Fruit fly (Drosophila melanogaster) whole organism, embryonic: Measurements from ENCODE around the gene Cdc42.
A peak's percentile ranks its signal among the peaks of the same experiment; 100 is the strongest.

Experiments used
- BEAF-32 ChIP-seq: fragments of 200-800 bp; sonication (Bioruptor generic); optimal IDR thresholded peaks from 3 replicates; lab custom pipeline; 2017; ENCODE audit warnings: missing biosample characterization, missing genetic modification characterization, mild to moderate bottlenecking, moderate library complexity, missing genetic modification reagents
- CG10979 ChIP-seq: fragments of 200-800 bp; sonication (Bioruptor generic); optimal IDR thresholded peaks from 2 replicates; lab custom pipeline; 2018; ENCODE audit warnings: missing biosample characterization, mild to moderate bottlenecking, missing genetic modification characterization, moderate library complexity
- CG11093 ChIP-seq: fragments of 200-800 bp; sonication (Bioruptor generic); IDR thresholded peaks from 3 replicates; pipeline ENCODE4 v1.3.6; 2022; ENCODE audit warnings: missing biosample characterization, missing genetic modification characterization
- CG12155 ChIP-seq: fragments of 200-800 bp; sonication (Bioruptor generic); optimal IDR thresholded peaks from 3 replicates; lab custom pipeline; 2016; ENCODE audit warnings: missing biosample characterization, missing genetic modification characterization
- CG12659 ChIP-seq: fragments of 200-800 bp; sonication (Bioruptor generic); optimal IDR thresholded peaks from 3 replicates; lab custom pipeline; 2017; ENCODE audit warnings: mild to moderate bottlenecking, missing biosample characterization, missing genetic modification reagents, missing genetic modification characterization
- CG13123 ChIP-seq: fragments of 200-800 bp; sonication (Bioruptor generic); optimal IDR thresholded peaks from 2 replicates; lab custom pipeline; 2016; ENCODE audit warnings: missing biosample characterization, missing genetic modification characterization
- CG13287 ChIP-seq: fragments of 200-800 bp; sonication (Bioruptor generic); IDR thresholded peaks from 2 replicates; pipeline ENCODE4 v1.3.6; 2022; ENCODE audit warnings: missing biosample characterization, missing genetic modification characterization; ENCODE audit not compliant: partially characterized antibody
- CG14050 ChIP-seq: fragments of 200-800 bp; sonication (Bioruptor generic); IDR thresholded peaks from 3 replicates; pipeline ENCODE4 v1.3.6; 2022; ENCODE audit warnings: missing biosample characterization, missing genetic modification characterization
- CG14667 ChIP-seq: fragments of 200-800 bp; sonication (Bioruptor generic); IDR thresholded peaks from 2 replicates; pipeline ENCODE4 v1.3.6; 2022; ENCODE audit warnings: missing biosample characterization, missing genetic modification characterization
- CG16813 ChIP-seq: fragments of 200-800 bp; sonication (Bioruptor generic); IDR thresholded peaks from 3 replicates; pipeline ENCODE4 v1.3.6; 2022; ENCODE audit warnings: missing biosample characterization, missing genetic modification characterization; ENCODE audit not compliant: partially characterized antibody
- CG1792 ChIP-seq: fragments of 200-800 bp; sonication (Bioruptor generic); optimal IDR thresholded peaks from 2 replicates; lab custom pipeline; 2016; ENCODE audit warnings: missing biosample characterization, missing genetic modification characterization
- CG2202 ChIP-seq: fragments of 200-800 bp; sonication (Bioruptor generic); optimal IDR thresholded peaks from 2 replicates; lab custom pipeline; 2018; ENCODE audit warnings: missing biosample characterization, mild to moderate bottlenecking, missing genetic modification characterization
- CG30020 ChIP-seq: fragments of 200-800 bp; optimal IDR thresholded peaks from 2 replicates; lab custom pipeline; 2019; ENCODE audit warnings: missing biosample characterization, mild to moderate bottlenecking, missing genetic modification characterization, moderate library complexity
- CG34224 ChIP-seq: fragments of 200-800 bp; sonication (Bioruptor generic); IDR thresholded peaks from 3 replicates; pipeline ENCODE4 v1.3.6; 2022; ENCODE audit warnings: missing biosample characterization, missing genetic modification characterization; ENCODE audit not compliant: partially characterized antibody
- CG34422 ChIP-seq: fragments of 200-800 bp; sonication (Bioruptor generic); IDR thresholded peaks from 3 replicates; pipeline ENCODE4 v1.3.6; 2022; ENCODE audit warnings: missing biosample characterization, missing genetic modification characterization
- CG4617 ChIP-seq: fragments of 200-800 bp; sonication (Bioruptor generic); optimal IDR thresholded peaks from 3 replicates; lab custom pipeline; 2016; ENCODE audit warnings: missing biosample characterization, missing genetic modification characterization, borderline replicate concordance
- CG6683 ChIP-seq: fragments of 200-800 bp; sonication (Bioruptor generic); optimal IDR thresholded peaks from 2 replicates; lab custom pipeline; 2017; ENCODE audit warnings: missing biosample characterization, mild to moderate bottlenecking, missing genetic modification characterization, missing genetic modification reagents
- CG7745 ChIP-seq: fragments of 200-800 bp; sonication (Bioruptor generic); optimal IDR thresholded peaks from 2 replicates; lab custom pipeline; 2018; ENCODE audit warnings: missing biosample characterization, mild to moderate bottlenecking, missing genetic modification characterization, moderate library complexity
- CG8281 ChIP-seq: fragments of 200-800 bp; sonication (Bioruptor generic); optimal IDR thresholded peaks from 2 replicates; lab custom pipeline; 2018; ENCODE audit warnings: missing biosample characterization, mild to moderate bottlenecking, missing genetic modification characterization, moderate library complexity
- Dbx ChIP-seq: fragments of 200-800 bp; sonication (Bioruptor generic); IDR thresholded peaks from 3 replicates; pipeline ENCODE4 v1.3.6; 2022; ENCODE audit warnings: missing biosample characterization, missing genetic modification characterization
- Dp ChIP-seq: fragments of 200-800 bp; sonication (Bioruptor generic); optimal IDR thresholded peaks from 2 replicates; lab custom pipeline; 2018; ENCODE audit warnings: missing biosample characterization, mild to moderate bottlenecking, missing genetic modification characterization, moderate library complexity
- Dref ChIP-seq: fragments of 200-800 bp; sonication (Bioruptor generic); IDR thresholded peaks from 2 replicates; pipeline ENCODE4 v1.3.6; 2022; ENCODE audit warnings: missing biosample characterization, missing genetic modification characterization
- E2f2 ChIP-seq: fragments of 200-800 bp; sonication (Bioruptor generic); IDR thresholded peaks from 2 replicates; pipeline ENCODE4 v1.3.6; 2022; ENCODE audit warnings: missing biosample characterization, missing genetic modification characterization
- Lhr ChIP-seq: fragments of 200-800 bp; sonication (Bioruptor generic); optimal IDR thresholded peaks from 3 replicates; lab custom pipeline; 2017; ENCODE audit warnings: mild to moderate bottlenecking, missing biosample characterization, missing genetic modification reagents, missing genetic modification characterization
- MESR4 ChIP-seq: fragments of 200-800 bp; sonication (Bioruptor generic); optimal IDR thresholded peaks from 2 replicates; lab custom pipeline; 2018; ENCODE audit warnings: missing biosample characterization, mild to moderate bottlenecking, missing genetic modification characterization, moderate library complexity
- Scr ChIP-seq: fragments of 200-800 bp; sonication (Bioruptor generic); IDR thresholded peaks from 2 replicates; pipeline ENCODE4 v1.3.6; 2022; ENCODE audit warnings: missing biosample characterization, missing genetic modification characterization; ENCODE audit not compliant: partially characterized antibody
- amos ChIP-seq: fragments of 200-800 bp; sonication (Bioruptor generic); IDR thresholded peaks from 2 replicates; pipeline ENCODE4 v1.3.6; 2022; ENCODE audit warnings: missing biosample characterization, missing genetic modification characterization; ENCODE audit not compliant: partially characterized antibody
- cad ChIP-seq: fragments of >200 bp; optimal IDR thresholded peaks from 2 replicates; lab custom pipeline; 2017; ENCODE audit warnings: missing biosample characterization, missing genetic modification characterization
- ems ChIP-seq: fragments of 200-800 bp; sonication (Bioruptor generic); optimal IDR thresholded peaks from 3 replicates; lab custom pipeline; 2016; ENCODE audit warnings: missing biosample characterization, missing genetic modification characterization
- fd3F ChIP-seq: fragments of 200-800 bp; sonication (Bioruptor generic); optimal IDR thresholded peaks from 2 replicates; lab custom pipeline; 2018; ENCODE audit warnings: missing biosample characterization, mild to moderate bottlenecking, missing genetic modification characterization, moderate library complexity
- fd96Cb ChIP-seq: fragments of 200-800 bp; sonication (Bioruptor generic); optimal IDR thresholded peaks from 2 replicates; lab custom pipeline; 2018; ENCODE audit warnings: missing biosample characterization, mild to moderate bottlenecking, missing genetic modification characterization, moderate library complexity
- gcm ChIP-seq: fragments of 200-800 bp; sonication (Bioruptor generic); optimal IDR thresholded peaks from 2 replicates; lab custom pipeline; 2019; ENCODE audit warnings: missing biosample characterization, mild to moderate bottlenecking, missing genetic modification characterization, moderate library complexity
- gfzf ChIP-seq: fragments of 200-800 bp; sonication (Bioruptor generic); optimal IDR thresholded peaks from 2 replicates; lab custom pipeline; 2016; ENCODE audit warnings: missing biosample characterization, mild to moderate bottlenecking, missing genetic modification characterization, moderate library complexity
- lov ChIP-seq, 2 experiments: fragments of 200-800 bp in 1 of 2; fragments of >200 bp in 1 of 2; sonication (Bioruptor generic) in 1 of 2; IDR thresholded peaks in 1 of 2; optimal IDR thresholded peaks in 1 of 2; 2 replicates in 1 of 2; 3 replicates in 1 of 2; pipeline versions ENCODE4 v1.3.6 to Lab custom; 2017 to 2022; ENCODE audit warnings: missing biosample characterization in 1 of 2, missing genetic modification characterization in 1 of 2
- mld ChIP-seq: fragments of 200-800 bp; sonication (Bioruptor generic); IDR thresholded peaks from 3 replicates; pipeline ENCODE4 v1.3.6; 2022; ENCODE audit warnings: missing biosample characterization, missing genetic modification characterization; ENCODE audit not compliant: partially characterized antibody
- nerfin-1 ChIP-seq: fragments of 200-800 bp; sonication (Bioruptor generic); optimal IDR thresholded peaks from 3 replicates; lab custom pipeline; 2019; ENCODE audit warnings: missing biosample characterization, mild to moderate bottlenecking, missing genetic modification characterization, moderate library complexity
- nmo ChIP-seq: fragments of 200-800 bp; sonication (Bioruptor generic); optimal IDR thresholded peaks from 2 replicates; lab custom pipeline; 2018; ENCODE audit warnings: missing biosample characterization, mild to moderate bottlenecking, missing genetic modification characterization, moderate library complexity
- pzg ChIP-seq: fragments of 200-800 bp; sonication (Bioruptor generic); optimal IDR thresholded peaks from 3 replicates; lab custom pipeline; 2018; ENCODE audit warnings: missing biosample characterization, mild to moderate bottlenecking, missing genetic modification characterization, moderate library complexity
- row ChIP-seq: fragments of 200-800 bp; sonication (Bioruptor generic); IDR thresholded peaks from 3 replicates; pipeline ENCODE4 v1.3.6; 2022; ENCODE audit warnings: missing biosample characterization, missing genetic modification characterization
- sim ChIP-seq: fragments of 200-800 bp; sonication (Bioruptor generic); IDR thresholded peaks from 2 replicates; pipeline ENCODE4 v1.3.6; 2022; ENCODE audit warnings: missing biosample characterization, missing genetic modification characterization
- sima ChIP-seq: fragments of 200-800 bp; sonication (Bioruptor generic); optimal IDR thresholded peaks from 2 replicates; lab custom pipeline; 2016; ENCODE audit warnings: missing biosample characterization, missing genetic modification characterization
- sisA ChIP-seq: fragments of 200-800 bp; sonication (Bioruptor generic); IDR thresholded peaks from 2 replicates; pipeline ENCODE4 v1.3.6; 2022; ENCODE audit warnings: missing biosample characterization, missing genetic modification characterization
- sna ChIP-seq: fragments of 200-800 bp; sonication (Bioruptor generic); IDR thresholded peaks from 2 replicates; pipeline ENCODE4 v1.3.6; 2022; ENCODE audit warnings: missing biosample characterization, missing genetic modification characterization; ENCODE audit not compliant: partially characterized antibody
- stwl ChIP-seq: fragments of 200-800 bp; sonication (Bioruptor generic); optimal IDR thresholded peaks from 3 replicates; lab custom pipeline; 2018; ENCODE audit warnings: missing biosample characterization, mild to moderate bottlenecking, missing genetic modification characterization, moderate library complexity
- tio ChIP-seq: fragments of 200-800 bp; sonication (Bioruptor generic); optimal IDR thresholded peaks from 2 replicates; lab custom pipeline; 2017; ENCODE audit warnings: missing biosample characterization, missing genetic modification characterization, inconsistent platforms
- unc-4 ChIP-seq: fragments of 200-800 bp; sonication (Bioruptor generic); IDR thresholded peaks from 2 replicates; pipeline ENCODE4 v1.3.6; 2022; ENCODE audit warnings: missing biosample characterization, missing genetic modification characterization; ENCODE audit not compliant: partially characterized antibody

Cdc42 gene

DNA sequence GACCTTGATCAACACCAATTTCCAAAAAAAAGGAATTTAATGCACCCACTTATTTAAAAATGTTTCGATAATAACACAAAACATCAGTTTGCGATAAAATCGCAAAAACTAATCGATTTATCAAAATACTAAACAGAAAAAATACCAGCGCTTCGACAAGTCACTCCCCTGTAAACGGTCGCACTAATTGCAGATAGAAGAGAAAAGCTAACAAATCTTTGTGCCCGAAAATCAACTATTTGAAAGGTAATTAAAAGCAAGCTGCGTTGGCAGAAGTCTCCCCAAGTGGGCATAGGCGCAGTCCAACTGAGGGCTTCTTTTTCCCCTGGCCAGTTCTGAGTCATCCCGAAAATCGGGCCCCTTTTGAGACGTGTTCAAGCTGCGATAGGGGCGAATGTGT, 34.0 kb downstream of the Cdc42 start, which contains the start of gene AP-1-2beta (continued):
- no peak for TF ChIP-seq gcm
- peak; percentile 78 for TF ChIP-seq gfzf (GFP tag; lab: Kevin White, UChicago)
- TF ChIP-seq ems (GFP tag; lab: Kevin White, UChicago) = no peak
- no peak for TF ChIP-seq CG8281 (tag; lab: Kevin White, UChicago)
- TF ChIP-seq CG12155 = no peak
- no peak for TF ChIP-seq sima
- TF ChIP-seq mld = peak; percentile 54; the same call in 1 of the 3 replicates
- peak; percentile 55 for TF ChIP-seq pzg (GFP tag; lab: Kevin White, UChicago)
- TF ChIP-seq CG14050 (GFP tag; lab: Robert Waterston, UW) = no peak
- TF ChIP-seq CG16813 (GFP tag; lab: Robert Waterston, UW) = peak; percentile 45; the same call in 2 of the 3 replicates
- TF ChIP-seq CG6683 (GFP tag; lab: Kevin White, UChicago) = no peak
- TF ChIP-seq CG34224 (GFP tag; lab: Robert Waterston, UW) = peak; percentile 26; the same call in 1 of the 3 replicates
- TF ChIP-seq Lhr (GFP tag; lab: Kevin White, UChicago) = peak; percentile 11
- no peak for TF ChIP-seq CG34422
- TF ChIP-seq stwl (tag; lab: Kevin White, UChicago) = peak; percentile 75
- TF ChIP-seq nerfin-1 = peak; percentile 86
- peak; percentile 68 for TF ChIP-seq Dp (GFP tag; lab: Kevin White, UChicago)
- TF ChIP-seq BEAF-32 (GFP tag; lab: Kevin White, UChicago) = peak; percentile 50
- peak; percentile 8 for TF ChIP-seq nmo
- TF ChIP-seq CG13287 = peak; percentile 57
- no peak for TF ChIP-seq CG10979 (tag; lab: Kevin White, UChicago)
- TF ChIP-seq fd96Cb = no peak
- TF ChIP-seq E2f2 (GFP tag; lab: Robert Waterston, UW) = peak; percentile 79
- TF ChIP-seq Scr (GFP tag; lab: Robert Waterston, UW) = peak; percentile 38
- peak; percentile 28 for TF ChIP-seq CG30020 (tag; lab: Kevin White, UChicago)
- 0 out of 2 replicates have a peak, but pooled peaks have one; percentile 40 for TF ChIP-seq unc-4 (GFP tag; lab: Robert Waterston, UW)
- TF ChIP-seq CG2202 = no peak
- no peak for TF ChIP-seq lov (optimal IDR thresholded peaks at IDR 0.05; lab: Kevin White, UChicago)
- TF ChIP-seq lov (GFP tag; IDR thresholded peaks at IDR 0.05; lab: Robert Waterston, UW) = no peak
- no peak for TF ChIP-seq fd3F (GFP tag; lab: Kevin White, UChicago)
- TF ChIP-seq row = no peak
- TF ChIP-seq Dref (GFP tag; lab: Robert Waterston, UW) = peak; percentile 69
- no peak for TF ChIP-seq cad (GFP tag; lab: Kevin White, UChicago)
- TF ChIP-seq MESR4 (GFP tag; lab: Kevin White, UChicago) = peak; percentile 89
- peak; percentile 56 for TF ChIP-seq CG4617 (GFP tag; lab: Kevin White, UChicago)
- no peak for TF ChIP-seq sim (GFP tag; lab: Robert Waterston, UW)
- TF ChIP-seq sisA (GFP tag; lab: Robert Waterston, UW) = no peak
- peak; percentile 37; the same call in 1 of the 2 replicates for TF ChIP-seq amos
- 0 out of 2 replicates have a peak, but pooled peaks have one; percentile 21 for TF ChIP-seq sna
- peak; percentile 21 for TF ChIP-seq CG12659 (GFP tag; lab: Kevin White, UChicago)
- no peak for TF ChIP-seq Dbx (GFP tag; lab: Robert Waterston, UW)
- TF ChIP-seq CG13123 = no peak
- no peak for TF ChIP-seq tio (GFP tag; lab: Kevin White, UChicago)
- no peak for TF ChIP-seq CG11093 (GFP tag; lab: Robert Waterston, UW)
- no peak for TF ChIP-seq CG7745 (tag; lab: Kevin White, UChicago)
- no peak for TF ChIP-seq CG14667 (GFP tag; lab: Robert Waterston, UW)
- TF ChIP-seq CG1792 (GFP tag; lab: Kevin White, UChicago) = no peak
